Worm (Caenorhabditis elegans) whole organism, young adult: ENCODE measurements around the gene F45B8.5.

Experiments used
- B0019.2 ChIP-seq: fragments of 200-800 bp; sonication (Bioruptor generic); conservative IDR thresholded peaks from 2 replicates; pipeline ENCODE4 v1.3.6; 2022; ENCODE audit warnings: missing genetic modification reagents, missing genetic modification characterization, missing compliant biosample characterization
- B0035.1 ChIP-seq: sonication (generic microtip); optimal IDR thresholded peaks from 2 replicates; lab custom pipeline; 2016; ENCODE audit warnings: missing genetic modification characterization, mild to moderate bottlenecking, missing compliant biosample characterization, missing genotype, missing genetic modification reagents
- C06A6.2 ChIP-seq: fragments of 200-800 bp; sonication (Bioruptor generic); conservative IDR thresholded peaks from 2 replicates; pipeline ENCODE4 v1.3.6; 2022; ENCODE audit warnings: missing genetic modification characterization, missing compliant biosample characterization
- F23B12.7 ChIP-seq: sonication (generic microtip); optimal IDR thresholded peaks from 2 replicates; lab custom pipeline; 2017; ENCODE audit warnings: missing genetic modification characterization, mild to moderate bottlenecking, missing compliant biosample characterization, antibody characterized with exemption, moderate library complexity; ENCODE audit not compliant: insufficient read depth
- F49E8.2 ChIP-seq: sonication (generic microtip); optimal IDR thresholded peaks from 3 replicates; lab custom pipeline; 2017; ENCODE audit warnings: missing genetic modification characterization, mild to moderate bottlenecking, missing compliant biosample characterization, antibody characterized with exemption, moderate library complexity; ENCODE audit not compliant: insufficient read depth
- F52B5.7 ChIP-seq: sonication (generic microtip); optimal IDR thresholded peaks from 2 replicates; lab custom pipeline; 2016; ENCODE audit warnings: mild to moderate bottlenecking, missing genetic modification characterization, missing compliant biosample characterization
- Y79H2A.3 ChIP-seq: fragments of 200-800 bp; sonication (Bioruptor generic); conservative IDR thresholded peaks from 2 replicates; pipeline ENCODE4 v1.3.6; 2022; ENCODE audit warnings: missing genetic modification reagents, missing genetic modification characterization, missing compliant biosample characterization
- ama-1 ChIP-seq, 3 experiments: fragments of 150-350 bp in 1 of 3; sonication (generic microtip) in 2 of 3; optimal IDR thresholded peaks; 2 replicates each; lab custom pipeline; 2014 to 2018; ENCODE audit warnings: missing biosample characterization in 2 of 3, missing genetic modification characterization in 2 of 3, missing genetic modification reagents in 2 of 3
- aptf-2 ChIP-seq: fragments of 200-800 bp; sonication (Bioruptor generic); conservative IDR thresholded peaks from 2 replicates; pipeline ENCODE4 v1.3.6; 2022; ENCODE audit warnings: missing genetic modification reagents, missing genetic modification characterization, missing compliant biosample characterization
- attf-3 ChIP-seq: fragments of 200-800 bp; sonication (Bioruptor generic); conservative IDR thresholded peaks from 2 replicates; pipeline ENCODE4 v1.3.6; 2022; ENCODE audit warnings: missing genetic modification reagents, missing genetic modification characterization, missing compliant biosample characterization
- bed-1 ChIP-seq: fragments of 200-800 bp; sonication (Bioruptor generic); IDR thresholded peaks from 2 replicates; pipeline ENCODE4 v1.3.6; 2022; ENCODE audit warnings: missing genetic modification reagents, missing genetic modification characterization, missing compliant biosample characterization
- chd-7 ChIP-seq: sonication (generic microtip); optimal IDR thresholded peaks from 2 replicates; lab custom pipeline; 2016; ENCODE audit warnings: mild to moderate bottlenecking, missing genetic modification characterization, moderate library complexity, missing compliant biosample characterization
- dpl-1 ChIP-seq: fragments of 150-350 bp; optimal IDR thresholded peaks from 2 replicates; lab custom pipeline; 2014; ENCODE audit warnings: missing biosample characterization, missing genetic modification reagents, missing genetic modification characterization
- egrh-3 ChIP-seq: fragments of 200-800 bp; sonication (Bioruptor generic); IDR thresholded peaks from 2 replicates; pipeline ENCODE4 v1.3.6; 2022; ENCODE audit warnings: missing genetic modification reagents, missing genetic modification characterization, missing compliant biosample characterization
- ekl-4 ChIP-seq: fragments of 200-800 bp; sonication (Bioruptor generic); IDR thresholded peaks from 2 replicates; pipeline ENCODE4 v1.3.6; 2022; ENCODE audit warnings: missing genetic modification reagents, missing genetic modification characterization, missing compliant biosample characterization
- hlh-12 ChIP-seq: sonication (generic microtip); optimal IDR thresholded peaks from 2 replicates; lab custom pipeline; 2016; ENCODE audit warnings: missing genetic modification characterization, missing compliant biosample characterization
- hlh-26 ChIP-seq: fragments of 200-800 bp; sonication (Bioruptor generic); conservative IDR thresholded peaks from 2 replicates; pipeline ENCODE4 v1.3.6; 2022; ENCODE audit warnings: missing genetic modification reagents, missing genetic modification characterization, missing compliant biosample characterization
- madf-3 ChIP-seq: fragments of 200-800 bp; sonication (Bioruptor generic); IDR thresholded peaks from 2 replicates; pipeline ENCODE4 v1.3.6; 2022; ENCODE audit warnings: missing genetic modification reagents, missing genetic modification characterization, missing compliant biosample characterization
- mcd-1 ChIP-seq: fragments of 200-800 bp; sonication (Bioruptor generic); IDR thresholded peaks from 2 replicates; pipeline ENCODE4 v1.3.6; 2022; ENCODE audit warnings: missing genetic modification reagents, missing genetic modification characterization, missing compliant biosample characterization
- nhr-120 ChIP-seq: fragments of 200-800 bp; sonication (Bioruptor generic); IDR thresholded peaks from 2 replicates; pipeline ENCODE4 v1.3.6; 2022; ENCODE audit warnings: missing genetic modification characterization, missing compliant biosample characterization
- rec-8 ChIP-seq, 2 experiments: sonication (generic microtip); optimal IDR thresholded peaks; 2 replicates each; lab custom pipeline; 2016; ENCODE audit warnings: mild to moderate bottlenecking in 2 of 2, missing genetic modification characterization in 2 of 2, missing genetic modification reagents in 2 of 2, missing genotype in 2 of 2, missing biosample characterization in 1 of 2, missing compliant biosample characterization in 1 of 2, moderate library complexity in 1 of 2
- sea-2 ChIP-seq: fragments of 200-800 bp; sonication (Bioruptor generic); IDR thresholded peaks from 2 replicates; pipeline ENCODE4 v1.3.6; 2022; ENCODE audit warnings: missing genetic modification characterization, missing compliant biosample characterization
- snpc-4 ChIP-seq, 5 experiments: fragments of 150-350 bp in 1 of 5; sonication (generic microtip) in 4 of 5; optimal IDR thresholded peaks; 2 replicates each; lab custom pipeline; 2014 to 2018; ENCODE audit warnings: missing genetic modification characterization in 5 of 5, missing biosample characterization in 3 of 5, antibody characterized with exemption in 2 of 5, mild to moderate bottlenecking in 2 of 5, missing compliant biosample characterization in 2 of 5, missing genotype in 2 of 5, moderate library complexity in 2 of 5, missing genetic modification reagents in 1 of 5
- somi-1 ChIP-seq: fragments of 200-800 bp; sonication (Bioruptor generic); optimal IDR thresholded peaks from 2 replicates; lab custom pipeline; 2018; ENCODE audit warnings: mild to moderate bottlenecking, missing genetic modification characterization, missing compliant biosample characterization
- unc-62 ChIP-seq: fragments of 150-350 bp; optimal IDR thresholded peaks from 2 replicates; lab custom pipeline; 2014; ENCODE audit warnings: missing biosample characterization, missing genetic modification reagents, missing genetic modification characterization
- zfh-2 ChIP-seq: fragments of 200-800 bp; sonication (Bioruptor generic); conservative IDR thresholded peaks from 2 replicates; pipeline ENCODE4 v1.3.6; 2022; ENCODE audit warnings: missing genetic modification reagents, missing genetic modification characterization, missing compliant biosample characterization
- ztf-18 ChIP-seq: sonication (generic microtip); optimal IDR thresholded peaks from 2 replicates; lab custom pipeline; 2016; ENCODE audit warnings: missing genotype, mild to moderate bottlenecking, missing genetic modification characterization, missing compliant biosample characterization
- ztf-28 ChIP-seq: fragments of 200-800 bp; sonication (Bioruptor generic); IDR thresholded peaks from 2 replicates; pipeline ENCODE4 v1.3.6; 2022; ENCODE audit warnings: missing genetic modification reagents, missing genetic modification characterization, missing compliant biosample characterization
- ztf-6 ChIP-seq: fragments of 200-800 bp; sonication (Bioruptor generic); IDR thresholded peaks from 2 replicates; pipeline ENCODE4 v1.3.6; 2022; ENCODE audit warnings: missing genetic modification reagents, missing genetic modification characterization, missing compliant biosample characterization

F45B8.5 gene

DNA sequence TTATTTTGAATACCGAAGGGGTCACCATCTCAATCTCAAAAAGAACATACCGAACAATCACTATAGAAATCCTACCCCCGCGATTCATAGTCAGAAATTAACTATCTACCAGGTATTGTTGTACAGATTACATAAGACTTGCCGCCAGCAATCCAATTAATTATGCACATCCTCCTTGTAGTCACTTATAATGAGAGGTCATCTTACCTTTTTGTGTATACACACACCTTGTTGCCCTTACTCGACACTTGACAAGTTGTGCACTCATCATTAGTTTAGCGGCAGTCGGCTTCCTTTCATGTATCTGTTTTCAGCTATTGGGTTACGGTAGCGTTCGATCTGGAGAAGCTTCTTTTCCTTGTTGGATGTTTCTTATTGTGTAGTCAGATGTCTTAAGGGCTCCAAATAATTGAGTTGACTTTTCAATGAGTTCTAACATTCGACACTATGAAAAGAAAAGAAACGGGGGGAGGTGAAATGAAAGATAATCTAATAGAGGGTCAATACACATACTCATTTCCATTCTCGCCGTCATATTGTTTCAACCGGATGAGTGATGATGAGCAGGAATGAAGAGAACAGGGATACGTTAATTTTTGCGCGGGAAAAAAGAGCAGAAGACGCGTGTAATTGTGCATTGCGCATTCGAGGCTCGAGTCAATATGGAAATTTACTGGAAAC is 6.3 kb upstream of the F45B8.5 start:
- no peak for TF ChIP-seq B0035.1 (tag; lab: Kevin White, UChicago)
- no peak for TF ChIP-seq hlh-26 (GFP tag; lab: Robert Waterston, UW)
- TF ChIP-seq ztf-28 (GFP tag; lab: Robert Waterston, UW): no peak
- no peak for TF ChIP-seq C06A6.2 (GFP tag; lab: Robert Waterston, UW)

DNA sequence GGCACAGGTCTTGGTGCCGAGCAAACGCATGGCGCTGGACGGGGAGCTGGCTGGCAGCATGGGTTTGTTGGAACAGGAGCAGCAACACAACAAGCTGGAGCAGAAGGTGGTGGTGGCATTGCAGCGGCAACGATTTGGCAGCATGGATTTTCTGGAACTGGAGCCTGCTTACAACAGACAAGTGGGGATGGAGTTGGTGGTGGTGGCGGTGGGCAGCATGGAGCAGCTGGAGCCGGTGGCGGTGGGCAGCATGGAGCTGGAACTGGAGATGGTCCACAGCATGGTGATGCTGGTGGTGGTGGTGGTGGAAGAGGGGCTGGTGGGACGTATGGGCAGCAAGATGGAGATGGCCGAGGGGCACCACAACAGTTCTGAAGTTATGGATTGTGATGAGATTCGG is 5.0 kb upstream of the F45B8.5 start:
- TF ChIP-seq zfh-2 (GFP tag; lab: Robert Waterston, UW): peak; percentile 90
- TF ChIP-seq F49E8.2: no peak
- no peak for TF ChIP-seq somi-1 (GFP tag; lab: Kevin White, UChicago)
- TF ChIP-seq F23B12.7: no peak
- no peak for TF ChIP-seq ekl-4 (GFP tag; lab: Robert Waterston, UW)
- TF ChIP-seq B0019.2: no peak
- no peak for TF ChIP-seq dpl-1 (GFP tag; lab: Kevin White, UChicago)
- TF ChIP-seq mcd-1: 0 out of 2 replicates have a peak, but pooled peaks have one; percentile 12
- no peak for TF ChIP-seq ztf-18 (tag; lab: Kevin White, UChicago)
- TF ChIP-seq chd-7 (tag; lab: Kevin White, UChicago): no peak
- TF ChIP-seq ama-1 (optimal IDR thresholded peaks at IDR 0.05; lab: Kevin White, UChicago): no peak
- no peak for TF ChIP-seq ama-1 (GFP tag; optimal IDR thresholded peaks at IDR 0.05; lab: Kevin White, UChicago)
- peak; percentile 76 for TF ChIP-seq egrh-3 (GFP tag; lab: Robert Waterston, UW)
- no peak for TF ChIP-seq rec-8 (tag; optimal IDR thresholded peaks at IDR 0.05; lab: Kevin White, UChicago)
- no peak for TF ChIP-seq hlh-12 (tag; lab: Kevin White, UChicago)

DNA sequence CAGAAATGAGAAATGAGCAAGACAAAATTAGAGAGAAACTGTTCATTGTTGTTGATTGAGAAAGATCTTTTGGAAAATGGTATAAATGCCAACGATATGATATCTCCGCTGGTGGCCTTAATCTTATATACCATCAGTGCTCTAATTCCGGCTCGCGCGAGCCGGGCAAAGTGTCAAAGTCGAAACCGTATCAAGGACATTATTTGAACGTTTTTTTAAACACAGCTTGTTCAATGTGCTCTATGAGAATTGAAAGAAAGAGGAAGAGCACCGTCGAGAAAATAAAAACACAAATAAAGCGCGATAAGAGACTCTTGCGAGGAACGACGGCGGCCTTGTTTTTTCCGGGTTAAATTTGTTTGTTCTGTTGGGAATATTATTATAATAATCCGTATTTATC is 4.4 kb upstream of the F45B8.5 start, which contains the start of gene idpp-3:
Gene idpp-3 (minus strand): TSS at position 101 of the 400 bp plus-strand sequence.
- TF ChIP-seq Y79H2A.3 (GFP tag; lab: Robert Waterston, UW): no peak
- TF ChIP-seq attf-3 (GFP tag; lab: Robert Waterston, UW): no peak
- no peak for TF ChIP-seq unc-62 (GFP tag; lab: Kevin White, UChicago)
- TF ChIP-seq snpc-4 (GFP tag; optimal IDR thresholded peaks at IDR 0.05; lab: Kevin White, UChicago): no peak
- TF ChIP-seq snpc-4 (tag; optimal IDR thresholded peaks at IDR 0.05; lab: Kevin White, UChicago): no peak
- TF ChIP-seq sea-2 (GFP tag; lab: Robert Waterston, UW): no peak
- no peak for TF ChIP-seq nhr-120 (GFP tag; lab: Robert Waterston, UW)
- no peak for TF ChIP-seq madf-3 (GFP tag; lab: Robert Waterston, UW)
- no peak for TF ChIP-seq F52B5.7
- TF ChIP-seq F23B12.7: no peak
- TF ChIP-seq ztf-6 (GFP tag; lab: Robert Waterston, UW): no peak

DNA sequence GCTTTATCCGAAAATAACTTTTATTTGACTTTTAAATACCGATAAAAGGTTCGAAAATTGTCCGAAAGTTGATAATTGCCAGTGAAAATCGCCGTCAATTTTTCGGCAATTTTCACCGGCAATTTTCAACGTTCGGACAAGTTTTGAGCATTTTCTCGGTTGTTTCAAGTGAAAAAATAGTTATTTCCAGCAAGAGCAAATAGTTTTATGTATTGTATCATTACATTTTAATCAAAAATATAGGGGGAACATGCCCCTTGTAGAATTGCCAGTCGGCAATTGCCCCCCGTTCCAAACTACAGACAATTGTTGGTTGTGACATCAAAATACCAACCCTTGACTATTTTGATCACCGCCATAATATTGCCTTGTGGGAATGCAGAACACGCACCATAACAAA is 3.4 kb upstream of the F45B8.5 start, which contains the start of gene rgs-10:
Gene rgs-10 (plus strand): TSS at position 301 of the 400 bp plus-strand sequence.
- TF ChIP-seq aptf-2 (peak; percentile 77; the same call in 1 of the 2 replicates), bed-1 (GFP tag; lab: Robert Waterston, UW) (no peak)

DNA sequence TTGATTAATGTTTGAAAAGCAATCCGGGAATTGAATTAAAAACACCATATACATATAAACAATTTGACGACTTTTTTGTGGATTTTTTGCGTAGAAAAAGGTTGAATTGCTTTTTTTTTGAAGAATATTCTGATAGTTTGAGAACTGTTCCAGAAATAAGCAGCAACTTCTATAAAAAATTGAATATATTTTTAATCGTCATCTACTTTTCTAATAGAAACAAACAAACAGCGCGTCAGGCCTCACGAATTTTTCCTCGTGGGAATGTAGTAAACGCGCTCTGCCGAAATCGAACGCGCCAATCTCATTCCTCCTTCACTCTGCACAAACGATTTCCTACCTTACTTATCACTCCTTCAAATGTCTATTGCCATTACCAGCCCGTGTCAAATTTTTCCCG is 1.6 kb upstream of the F45B8.5 start, which contains the start of gene rgs-11:
Gene rgs-11 (plus strand): TSS at position 301 of the 400 bp plus-strand sequence.
- TF ChIP-seq ztf-6 (GFP tag; lab: Robert Waterston, UW) (no peak), aptf-2 (peak; percentile 66; the same call in 1 of the 2 replicates)
